Fruit fly (Drosophila melanogaster) whole organism, embryonic: ENCODE results near the gene Gr5a.

Experiments used
- Blimp-1 ChIP-seq: fragments of 200-800 bp; sonication (Bioruptor generic); optimal IDR thresholded peaks from 3 replicates; lab custom pipeline; 2018; ENCODE audit warnings: missing biosample characterization, missing genetic modification characterization, mild to moderate bottlenecking, moderate library complexity, missing genetic modification reagents
- CG15073 ChIP-seq: fragments of 200-800 bp; sonication (Bioruptor generic); optimal IDR thresholded peaks from 2 replicates; lab custom pipeline; 2016; ENCODE audit warnings: missing biosample characterization, missing genetic modification characterization
- CG17328 ChIP-seq: fragments of 200-800 bp; sonication (Bioruptor generic); IDR thresholded peaks from 2 replicates; pipeline ENCODE4 v1.3.6; 2022; ENCODE audit warnings: missing biosample characterization, missing genetic modification characterization
- CG17361 ChIP-seq: fragments of 200-800 bp; sonication (Bioruptor generic); IDR thresholded peaks from 3 replicates; pipeline ENCODE4 v1.3.6; 2022; ENCODE audit warnings: missing biosample characterization, missing genetic modification characterization
- CG18599 ChIP-seq: fragments of 200-800 bp; sonication (Bioruptor generic); optimal IDR thresholded peaks from 3 replicates; lab custom pipeline; 2017; ENCODE audit warnings: missing biosample characterization, missing genetic modification characterization, mild to moderate bottlenecking, moderate library complexity, missing genetic modification reagents
- CG30020 ChIP-seq: fragments of 200-800 bp; optimal IDR thresholded peaks from 2 replicates; lab custom pipeline; 2019; ENCODE audit warnings: missing biosample characterization, mild to moderate bottlenecking, missing genetic modification characterization, moderate library complexity
- CG33213 ChIP-seq: fragments of 200-800 bp; sonication (Bioruptor generic); optimal IDR thresholded peaks from 3 replicates; lab custom pipeline; 2016; ENCODE audit warnings: missing biosample characterization, missing genetic modification characterization
- CG3847 ChIP-seq: fragments of 200-800 bp; sonication (Bioruptor generic); IDR thresholded peaks from 2 replicates; pipeline ENCODE4 v1.3.6; 2022; ENCODE audit warnings: missing biosample characterization, missing genetic modification characterization
- CG4404 ChIP-seq: fragments of 200-800 bp; sonication (Bioruptor generic); IDR thresholded peaks from 2 replicates; pipeline ENCODE4 v1.3.6; 2022; ENCODE audit warnings: missing biosample characterization, missing genetic modification characterization
- CG4617 ChIP-seq: fragments of 200-800 bp; sonication (Bioruptor generic); optimal IDR thresholded peaks from 3 replicates; lab custom pipeline; 2016; ENCODE audit warnings: missing biosample characterization, missing genetic modification characterization, borderline replicate concordance
- CG4707 ChIP-seq: fragments of 200-800 bp; sonication (Bioruptor generic); optimal IDR thresholded peaks from 2 replicates; lab custom pipeline; 2018; ENCODE audit warnings: missing biosample characterization, mild to moderate bottlenecking, missing genetic modification characterization, moderate library complexity
- CG4854 ChIP-seq: fragments of 200-800 bp; sonication (Bioruptor generic); optimal IDR thresholded peaks from 2 replicates; lab custom pipeline; 2016; ENCODE audit warnings: missing biosample characterization, missing genetic modification characterization, inconsistent platforms
- CG5180 ChIP-seq: fragments of 200-800 bp; sonication (Bioruptor generic); optimal IDR thresholded peaks from 3 replicates; lab custom pipeline; 2017; ENCODE audit warnings: missing biosample characterization, missing genetic modification characterization, mild to moderate bottlenecking, moderate library complexity, missing genetic modification reagents
- CG6765 ChIP-seq: fragments of 200-800 bp; sonication (Bioruptor generic); optimal IDR thresholded peaks from 3 replicates; lab custom pipeline; 2017; ENCODE audit warnings: missing biosample characterization, mild to moderate bottlenecking, missing genetic modification characterization
- CG7372 ChIP-seq: fragments of 200-800 bp; sonication (Bioruptor generic); IDR thresholded peaks from 2 replicates; pipeline ENCODE4 v1.3.6; 2022; ENCODE audit warnings: missing biosample characterization, missing genetic modification characterization
- CG7556 ChIP-seq: fragments of 200-800 bp; sonication (Bioruptor generic); optimal IDR thresholded peaks from 2 replicates; lab custom pipeline; 2017; ENCODE audit warnings: missing biosample characterization, mild to moderate bottlenecking, missing genetic modification characterization
- CG7839 ChIP-seq: fragments of 200-800 bp; sonication (Bioruptor generic); optimal IDR thresholded peaks from 3 replicates; lab custom pipeline; 2018; ENCODE audit warnings: missing biosample characterization, mild to moderate bottlenecking, missing genetic modification characterization, moderate library complexity
- CG9437 ChIP-seq: fragments of 200-800 bp; sonication (Bioruptor generic); optimal IDR thresholded peaks from 2 replicates; lab custom pipeline; 2018; ENCODE audit warnings: missing biosample characterization, mild to moderate bottlenecking, missing genetic modification characterization
- CG9609 ChIP-seq: fragments of 200-800 bp; sonication (Bioruptor generic); optimal IDR thresholded peaks from 3 replicates; lab custom pipeline; 2016; ENCODE audit warnings: missing biosample characterization, missing genetic modification characterization
- CG9817 ChIP-seq: fragments of 200-800 bp; sonication (Bioruptor generic); optimal IDR thresholded peaks from 2 replicates; lab custom pipeline; 2018; ENCODE audit warnings: missing biosample characterization, mild to moderate bottlenecking, missing genetic modification characterization, moderate library complexity
- Dip3 ChIP-seq: fragments of 200-800 bp; sonication (Bioruptor generic); optimal IDR thresholded peaks from 3 replicates; lab custom pipeline; 2016; ENCODE audit warnings: missing biosample characterization, missing genetic modification characterization
- Ets97D ChIP-seq: fragments of 200-800 bp; sonication (Bioruptor generic); optimal IDR thresholded peaks from 3 replicates; lab custom pipeline; 2016; ENCODE audit warnings: missing biosample characterization, missing genetic modification characterization
- Hand ChIP-seq: fragments of 200-800 bp; sonication (Bioruptor generic); optimal IDR thresholded peaks from 2 replicates; lab custom pipeline; 2017; ENCODE audit warnings: mild to moderate bottlenecking, missing biosample characterization, missing genetic modification reagents, missing genetic modification characterization
- Hr39 ChIP-seq: fragments of >200 bp; optimal IDR thresholded peaks from 2 replicates; lab custom pipeline; 2017
- MESR4 ChIP-seq: fragments of 200-800 bp; sonication (Bioruptor generic); optimal IDR thresholded peaks from 2 replicates; lab custom pipeline; 2018; ENCODE audit warnings: missing biosample characterization, mild to moderate bottlenecking, missing genetic modification characterization, moderate library complexity
- Mes4 ChIP-seq: fragments of 200-800 bp; sonication (Bioruptor generic); optimal IDR thresholded peaks from 2 replicates; lab custom pipeline; 2016; ENCODE audit warnings: missing biosample characterization, missing genetic modification characterization
- NK7.1 ChIP-seq: fragments of 200-800 bp; sonication (Bioruptor generic); optimal IDR thresholded peaks from 3 replicates; lab custom pipeline; 2016; ENCODE audit warnings: missing biosample characterization, missing genetic modification characterization
- Oli ChIP-seq: fragments of 200-800 bp; sonication (Bioruptor generic); optimal IDR thresholded peaks from 2 replicates; lab custom pipeline; 2018; ENCODE audit warnings: missing biosample characterization, mild to moderate bottlenecking, missing genetic modification characterization, moderate library complexity
- Vsx1 ChIP-seq: fragments of 200-800 bp; sonication (Bioruptor generic); optimal IDR thresholded peaks from 2 replicates; lab custom pipeline; 2017; ENCODE audit warnings: missing biosample characterization, mild to moderate bottlenecking, missing genetic modification characterization, missing genetic modification reagents
- YL-1 ChIP-seq: fragments of 200-800 bp; sonication (Bioruptor generic); optimal IDR thresholded peaks from 3 replicates; lab custom pipeline; 2017; ENCODE audit warnings: missing biosample characterization, mild to moderate bottlenecking, missing genetic modification characterization
- ac ChIP-seq: fragments of 200-800 bp; sonication (Bioruptor generic); optimal IDR thresholded peaks from 3 replicates; lab custom pipeline; 2017; ENCODE audit warnings: missing biosample characterization, mild to moderate bottlenecking, missing genetic modification characterization
- al ChIP-seq: fragments of 200-800 bp; sonication (Bioruptor generic); IDR thresholded peaks from 2 replicates; pipeline ENCODE4 v1.3.6; 2022; ENCODE audit warnings: missing biosample characterization, missing genetic modification characterization
- ash1 ChIP-seq: fragments of 200-800 bp; sonication (Bioruptor generic); optimal IDR thresholded peaks from 2 replicates; lab custom pipeline; 2018; ENCODE audit warnings: missing biosample characterization, mild to moderate bottlenecking, missing genetic modification characterization
- br ChIP-seq: fragments of >200 bp; optimal IDR thresholded peaks from 2 replicates; lab custom pipeline; 2017
- chinmo ChIP-seq: fragments of 200-800 bp; sonication (Bioruptor generic); IDR thresholded peaks from 4 replicates; pipeline ENCODE4 v1.3.6; 2022; ENCODE audit warnings: missing biosample characterization, missing genetic modification characterization; ENCODE audit not compliant: partially characterized antibody
- corto ChIP-seq: fragments of 200-800 bp; sonication (Bioruptor generic); optimal IDR thresholded peaks from 2 replicates; lab custom pipeline; 2016; ENCODE audit warnings: missing biosample characterization, mild to moderate bottlenecking, missing genetic modification characterization, moderate library complexity
- disco-r ChIP-seq: fragments of 200-800 bp; sonication (Bioruptor generic); optimal IDR thresholded peaks from 2 replicates; lab custom pipeline; 2016; ENCODE audit warnings: missing biosample characterization, missing genetic modification characterization
- dpn ChIP-seq, 2 experiments: fragments of 200-800 bp; sonication (Bioruptor generic); optimal IDR thresholded peaks; 3 replicates each; lab custom pipeline; 2016; ENCODE audit warnings: missing biosample characterization in 2 of 2, missing genetic modification characterization in 2 of 2
- dysf ChIP-seq: fragments of 200-800 bp; sonication (Bioruptor generic); IDR thresholded peaks from 3 replicates; pipeline ENCODE4 v1.3.6; 2022; ENCODE audit warnings: missing biosample characterization, missing genetic modification characterization
- exex ChIP-seq: fragments of 200-800 bp; sonication (Bioruptor generic); optimal IDR thresholded peaks from 4 replicates; lab custom pipeline; 2018; ENCODE audit warnings: missing biosample characterization, mild to moderate bottlenecking, missing genetic modification characterization, moderate library complexity
- fd102C ChIP-seq: fragments of 200-800 bp; sonication (Bioruptor generic); optimal IDR thresholded peaks from 2 replicates; lab custom pipeline; 2018; ENCODE audit warnings: missing biosample characterization, mild to moderate bottlenecking, missing genetic modification characterization, moderate library complexity
- gce ChIP-seq: fragments of 200-800 bp; sonication (Bioruptor generic); IDR thresholded peaks from 3 replicates; pipeline ENCODE4 v1.3.6; 2022; ENCODE audit warnings: missing biosample characterization, missing genetic modification characterization
- lbe ChIP-seq: fragments of 200-800 bp; sonication (Bioruptor generic); optimal IDR thresholded peaks from 2 replicates; lab custom pipeline; 2016; ENCODE audit warnings: missing biosample characterization, mild to moderate bottlenecking, missing genetic modification characterization
- mirr ChIP-seq: fragments of 200-800 bp; sonication (Bioruptor generic); optimal IDR thresholded peaks from 3 replicates; lab custom pipeline; 2018; ENCODE audit warnings: missing biosample characterization, mild to moderate bottlenecking, missing genetic modification characterization
- mld ChIP-seq: fragments of 200-800 bp; sonication (Bioruptor generic); IDR thresholded peaks from 3 replicates; pipeline ENCODE4 v1.3.6; 2022; ENCODE audit warnings: missing biosample characterization, missing genetic modification characterization; ENCODE audit not compliant: partially characterized antibody
- onecut ChIP-seq: fragments of 200-800 bp; sonication (Bioruptor generic); IDR thresholded peaks from 2 replicates; pipeline ENCODE4 v1.3.6; 2022; ENCODE audit warnings: missing biosample characterization, missing genetic modification characterization
- pfk ChIP-seq: fragments of 200-800 bp; sonication (Bioruptor generic); optimal IDR thresholded peaks from 2 replicates; lab custom pipeline; 2018; ENCODE audit warnings: missing biosample characterization, mild to moderate bottlenecking, missing genetic modification characterization, moderate library complexity
- repo ChIP-seq: fragments of 200-800 bp; sonication (Bioruptor generic); optimal IDR thresholded peaks from 2 replicates; lab custom pipeline; 2016; ENCODE audit warnings: missing biosample characterization, missing genetic modification characterization
- sima ChIP-seq: fragments of 200-800 bp; sonication (Bioruptor generic); optimal IDR thresholded peaks from 2 replicates; lab custom pipeline; 2016; ENCODE audit warnings: missing biosample characterization, missing genetic modification characterization
- trem ChIP-seq: fragments of 200-800 bp; optimal IDR thresholded peaks from 3 replicates; lab custom pipeline; 2019; ENCODE audit warnings: missing biosample characterization, mild to moderate bottlenecking, missing genetic modification characterization, moderate library complexity
- usp ChIP-seq: fragments of >200 bp; optimal IDR thresholded peaks from 2 replicates; lab custom pipeline; 2017; ENCODE audit warnings: missing biosample characterization, missing genetic modification characterization

Gene Gr5a

dm6 chrX:5718476-5719012 lies 38.1 kb downstream of the Gr5a start (continued):
- TF ChIP-seq mirr (GFP tag; lab: Kevin White, UChicago) (no peak), CG4854 (no peak), YL-1 (GFP tag; lab: Kevin White, UChicago) (no peak), ash1 (no peak), CG17361 (GFP tag; lab: Robert Waterston, UW) (0 out of 3 replicates have a peak, but pooled peaks have one; percentile 22), CG7556 (peak; percentile 46), al (GFP tag; lab: Robert Waterston, UW) (peak; percentile 72), CG5180 (GFP tag; lab: Kevin White, UChicago) (no peak), CG18599 (GFP tag; lab: Kevin White, UChicago) (peak; percentile 83), CG7372 (GFP tag; lab: Robert Waterston, UW) (peak; percentile 74), pfk (GFP tag; lab: Kevin White, UChicago) (no peak), fd102C (GFP tag; lab: Kevin White, UChicago) (no peak), repo (no peak), ac (GFP tag; lab: Kevin White, UChicago) (no peak), CG7839 (tag; lab: Kevin White, UChicago) (peak; percentile 79), CG9817 (tag; lab: Kevin White, UChicago) (peak; percentile 75), lbe (GFP tag; lab: Kevin White, UChicago) (peak; percentile 67), Vsx1 (GFP tag; lab: Kevin White, UChicago) (no peak), Hr39 (lab: Kevin White, UChicago) (no peak), trem (tag; lab: Kevin White, UChicago) (no peak), Dip3 (GFP tag; lab: Kevin White, UChicago) (peak; percentile 14), Blimp-1 (GFP tag; lab: Kevin White, UChicago) (peak; percentile 7), Mes4 (no peak), gce (GFP tag; lab: Robert Waterston, UW) (no peak), CG17328 (GFP tag; lab: Robert Waterston, UW) (peak; percentile 43), Ets97D (GFP tag; lab: Kevin White, UChicago) (no peak), CG9437 (peak; percentile 42), dysf (GFP tag; lab: Robert Waterston, UW) (peak; percentile 82), disco-r (GFP tag; lab: Kevin White, UChicago) (no peak), CG9609 (GFP tag; lab: Kevin White, UChicago) (no peak), mld (GFP tag; lab: Robert Waterston, UW) (no peak), CG4707 (GFP tag; lab: Kevin White, UChicago) (no peak), NK7.1 (GFP tag; lab: Kevin White, UChicago) (no peak), CG4404 (no peak), onecut (GFP tag; lab: Robert Waterston, UW) (no peak), Hand (GFP tag; lab: Kevin White, UChicago) (peak; percentile 71), Oli (peak; percentile 59), chinmo (no peak), CG6765 (GFP tag; lab: Kevin White, UChicago) (peak; percentile 2), exex (peak; percentile 94), CG30020 (tag; lab: Kevin White, UChicago) (no peak), dpn (GFP tag; optimal IDR thresholded peaks at IDR 0.05; lab: Kevin White, UChicago) (peak in 1 of 2 experiments; percentile 49), sima (GFP tag; lab: Kevin White, UChicago) (no peak), usp (GFP tag; lab: Kevin White, UChicago) (no peak), br (lab: Kevin White, UChicago) (no peak), CG3847 (GFP tag; lab: Robert Waterston, UW) (peak; percentile 77), CG4617 (GFP tag; lab: Kevin White, UChicago) (no peak), CG15073 (no peak), MESR4 (GFP tag; lab: Kevin White, UChicago) (no peak), corto (peak; percentile 43), CG33213 (GFP tag; lab: Kevin White, UChicago) (no peak)
